Worm (Caenorhabditis elegans) whole organism, young adult: ENCODE results near the gene C36E8.6.

ENCODE experiments used
- C06A6.2 ChIP-seq: fragments of 200-800 bp; sonication (Bioruptor generic); conservative IDR thresholded peaks from 2 replicates; pipeline ENCODE4 v1.3.6; 2022; ENCODE audit warnings: missing genetic modification characterization, missing compliant biosample characterization
- D2030.7 ChIP-seq: fragments of 200-800 bp; sonication (Bioruptor generic); IDR thresholded peaks from 2 replicates; pipeline ENCODE4 v1.3.6; 2022; ENCODE audit warnings: missing genetic modification reagents, missing genetic modification characterization, missing compliant biosample characterization
- F33H1.4 ChIP-seq: fragments of 200-800 bp; sonication (Bioruptor generic); IDR thresholded peaks from 2 replicates; pipeline ENCODE4 v1.3.6; 2022; ENCODE audit warnings: missing genetic modification reagents, missing genetic modification characterization, missing compliant biosample characterization
- F49E8.2 ChIP-seq: sonication (generic microtip); optimal IDR thresholded peaks from 3 replicates; lab custom pipeline; 2017; ENCODE audit warnings: missing genetic modification characterization, mild to moderate bottlenecking, missing compliant biosample characterization, antibody characterized with exemption, moderate library complexity; ENCODE audit not compliant: insufficient read depth
- F55B11.4 ChIP-seq: sonication (generic microtip); optimal IDR thresholded peaks from 2 replicates; lab custom pipeline; 2016; ENCODE audit warnings: missing compliant biosample characterization, missing genetic modification characterization, borderline replicate concordance; ENCODE audit not compliant: insufficient read depth
- F57A8.1 ChIP-seq: fragments of 200-800 bp; sonication (Bioruptor generic); optimal IDR thresholded peaks from 2 replicates; lab custom pipeline; 2018; ENCODE audit warnings: mild to moderate bottlenecking, missing genetic modification characterization, moderate library complexity, missing compliant biosample characterization
- K11D2.4 ChIP-seq: fragments of 200-800 bp; sonication (Bioruptor generic); IDR thresholded peaks from 2 replicates; pipeline ENCODE4 v1.3.6; 2022; ENCODE audit warnings: missing genetic modification reagents, missing genetic modification characterization, missing compliant biosample characterization
- T26A5.8 ChIP-seq: sonication (generic microtip); optimal IDR thresholded peaks from 2 replicates; lab custom pipeline; 2016; ENCODE audit warnings: missing genetic modification characterization, missing compliant biosample characterization
- ZK185.1 ChIP-seq: sonication (generic microtip); optimal IDR thresholded peaks from 2 replicates; lab custom pipeline; 2016; ENCODE audit warnings: mild to moderate bottlenecking, missing genetic modification characterization, missing compliant biosample characterization; ENCODE audit not compliant: poor library complexity, severe bottlenecking
- ama-1 ChIP-seq, 3 experiments: fragments of 150-350 bp in 1 of 3; sonication (generic microtip) in 2 of 3; optimal IDR thresholded peaks; 2 replicates each; lab custom pipeline; 2014 to 2018; ENCODE audit warnings: missing biosample characterization in 2 of 3, missing genetic modification characterization in 2 of 3, missing genetic modification reagents in 2 of 3
- aptf-3 ChIP-seq: fragments of 200-800 bp; sonication (Bioruptor generic); IDR thresholded peaks from 2 replicates; pipeline ENCODE4 v1.3.6; 2022; ENCODE audit warnings: missing genetic modification characterization, missing compliant biosample characterization
- attf-3 ChIP-seq: fragments of 200-800 bp; sonication (Bioruptor generic); conservative IDR thresholded peaks from 2 replicates; pipeline ENCODE4 v1.3.6; 2022; ENCODE audit warnings: missing genetic modification reagents, missing genetic modification characterization, missing compliant biosample characterization
- attf-5 ChIP-seq: fragments of 200-800 bp; sonication (Bioruptor generic); optimal IDR thresholded peaks from 2 replicates; lab custom pipeline; 2018; ENCODE audit warnings: mild to moderate bottlenecking, missing genetic modification characterization, missing compliant biosample characterization
- ccch-3 ChIP-seq: fragments of 200-800 bp; sonication (Bioruptor generic); optimal IDR thresholded peaks from 2 replicates; lab custom pipeline; 2018; ENCODE audit warnings: mild to moderate bottlenecking, missing genetic modification characterization, missing compliant biosample characterization
- ceh-58 ChIP-seq: fragments of 200-800 bp; sonication (Bioruptor generic); IDR thresholded peaks from 2 replicates; pipeline ENCODE4 v1.3.6; 2022; ENCODE audit warnings: missing genetic modification characterization, missing compliant biosample characterization
- ceh-79 ChIP-seq: sonication (generic microtip); optimal IDR thresholded peaks from 2 replicates; lab custom pipeline; 2017; ENCODE audit warnings: mild to moderate bottlenecking, missing genetic modification characterization, missing compliant biosample characterization
- chd-7 ChIP-seq: sonication (generic microtip); optimal IDR thresholded peaks from 2 replicates; lab custom pipeline; 2016; ENCODE audit warnings: mild to moderate bottlenecking, missing genetic modification characterization, moderate library complexity, missing compliant biosample characterization
- dox-1 ChIP-seq: fragments of 200-800 bp; sonication (Bioruptor generic); IDR thresholded peaks from 2 replicates; pipeline ENCODE4 v1.3.6; 2022; ENCODE audit warnings: missing genetic modification reagents, missing genetic modification characterization, missing compliant biosample characterization
- efl-1 ChIP-seq: fragments of 150-350 bp; optimal IDR thresholded peaks from 2 replicates; lab custom pipeline; 2014; ENCODE audit warnings: missing biosample characterization, missing genetic modification reagents, missing genetic modification characterization
- egl-44 ChIP-seq: fragments of 200-800 bp; sonication (Bioruptor generic); IDR thresholded peaks from 2 replicates; pipeline ENCODE4 v1.3.6; 2022; ENCODE audit warnings: missing genetic modification reagents, missing genetic modification characterization, missing compliant biosample characterization
- ets-4 ChIP-seq: fragments of 200-800 bp; sonication (Bioruptor generic); optimal IDR thresholded peaks from 2 replicates; lab custom pipeline; 2018; ENCODE audit warnings: mild to moderate bottlenecking, missing genetic modification characterization, missing compliant biosample characterization
- him-1 ChIP-seq: sonication (generic microtip); optimal IDR thresholded peaks from 2 replicates; lab custom pipeline; 2016; ENCODE audit warnings: missing genotype, missing genetic modification reagents, missing genetic modification characterization, missing compliant biosample characterization
- hlh-12 ChIP-seq: sonication (generic microtip); optimal IDR thresholded peaks from 2 replicates; lab custom pipeline; 2016; ENCODE audit warnings: missing genetic modification characterization, missing compliant biosample characterization
- hlh-26 ChIP-seq: fragments of 200-800 bp; sonication (Bioruptor generic); conservative IDR thresholded peaks from 2 replicates; pipeline ENCODE4 v1.3.6; 2022; ENCODE audit warnings: missing genetic modification reagents, missing genetic modification characterization, missing compliant biosample characterization
- hmg-1.2 ChIP-seq: fragments of 200-800 bp; sonication (Bioruptor generic); IDR thresholded peaks from 2 replicates; pipeline ENCODE4 v1.3.6; 2022; ENCODE audit warnings: missing genetic modification reagents, missing genetic modification characterization, missing compliant biosample characterization
- hrde-1 ChIP-seq: sonication (generic microtip); optimal IDR thresholded peaks from 2 replicates; lab custom pipeline; 2016; ENCODE audit warnings: missing genetic modification characterization, mild to moderate bottlenecking, missing compliant biosample characterization, moderate library complexity, missing genotype, missing genetic modification reagents, borderline replicate concordance
- hsf-1 ChIP-seq: fragments of 200-800 bp; sonication (Bioruptor generic); IDR thresholded peaks from 2 replicates; pipeline ENCODE4 v1.3.6; 2022; ENCODE audit warnings: missing genetic modification reagents, missing genetic modification characterization, missing compliant biosample characterization
- let-607 ChIP-seq, 2 experiments: fragments of 200-800 bp in 1 of 2; sonication (Bioruptor generic) in 1 of 2; sonication (generic microtip) in 1 of 2; optimal IDR thresholded peaks; 2 replicates each; lab custom pipeline; 2016 to 2018; ENCODE audit warnings: mild to moderate bottlenecking in 2 of 2, missing compliant biosample characterization in 2 of 2, missing genetic modification characterization in 2 of 2, moderate library complexity in 2 of 2, missing genotype in 1 of 2
- lin-40 ChIP-seq: sonication (generic microtip); optimal IDR thresholded peaks from 2 replicates; lab custom pipeline; 2016; ENCODE audit warnings: missing genetic modification characterization, mild to moderate bottlenecking, missing compliant biosample characterization, missing genotype, missing genetic modification reagents
- lsy-27 ChIP-seq: sonication (generic microtip); optimal IDR thresholded peaks from 2 replicates; lab custom pipeline; 2017; ENCODE audit warnings: missing genetic modification characterization, mild to moderate bottlenecking, missing compliant biosample characterization, antibody characterized with exemption, missing genotype, borderline replicate concordance; ENCODE audit not compliant: insufficient read depth
- nfya-1 ChIP-seq: sonication (generic microtip); optimal IDR thresholded peaks from 2 replicates; lab custom pipeline; 2017; ENCODE audit warnings: antibody characterized with exemption, missing compliant biosample characterization, missing genetic modification characterization, borderline replicate concordance; ENCODE audit not compliant: insufficient read depth
- nfya-2 ChIP-seq: fragments of 200-800 bp; sonication (Bioruptor generic); IDR thresholded peaks from 2 replicates; pipeline ENCODE4 v1.3.6; 2022; ENCODE audit warnings: missing genetic modification reagents, missing genetic modification characterization, missing compliant biosample characterization
- nfyb-1 ChIP-seq: fragments of 200-800 bp; sonication (Bioruptor generic); IDR thresholded peaks from 2 replicates; pipeline ENCODE4 v1.3.6; 2022; ENCODE audit warnings: missing genetic modification reagents, missing genetic modification characterization, missing compliant biosample characterization
- nhr-120 ChIP-seq: fragments of 200-800 bp; sonication (Bioruptor generic); IDR thresholded peaks from 2 replicates; pipeline ENCODE4 v1.3.6; 2022; ENCODE audit warnings: missing genetic modification characterization, missing compliant biosample characterization
- nhr-179 ChIP-seq: sonication (generic microtip); optimal IDR thresholded peaks from 2 replicates; lab custom pipeline; 2016; ENCODE audit warnings: mild to moderate bottlenecking, missing genetic modification characterization, missing compliant biosample characterization
- nhr-27 ChIP-seq: fragments of 200-800 bp; sonication (Bioruptor generic); optimal IDR thresholded peaks from 2 replicates; lab custom pipeline; 2018; ENCODE audit warnings: mild to moderate bottlenecking, missing genetic modification characterization, moderate library complexity, missing compliant biosample characterization
- nhr-90 ChIP-seq: sonication (generic microtip); optimal IDR thresholded peaks from 2 replicates; lab custom pipeline; 2016; ENCODE audit warnings: missing genotype, mild to moderate bottlenecking, missing genetic modification characterization, missing compliant biosample characterization
- pha-4 ChIP-seq: fragments of 150-350 bp; sonication (generic microtip); optimal IDR thresholded peaks from 2 replicates; lab custom pipeline; 2014; ENCODE audit warnings: missing biosample characterization, missing genetic modification reagents, missing genetic modification characterization
- snpc-1.1 ChIP-seq: sonication (generic microtip); optimal IDR thresholded peaks from 2 replicates; lab custom pipeline; 2017; ENCODE audit warnings: missing genetic modification characterization, mild to moderate bottlenecking, missing compliant biosample characterization, antibody characterized with exemption, moderate library complexity, missing genotype, missing genetic modification reagents; ENCODE audit not compliant: insufficient read depth
- tlf-1 ChIP-seq: fragments of 200-800 bp; sonication (Bioruptor generic); optimal IDR thresholded peaks from 2 replicates; lab custom pipeline; 2018; ENCODE audit warnings: mild to moderate bottlenecking, missing genetic modification characterization, missing compliant biosample characterization
- unc-62 ChIP-seq: fragments of 150-350 bp; optimal IDR thresholded peaks from 2 replicates; lab custom pipeline; 2014; ENCODE audit warnings: missing biosample characterization, missing genetic modification reagents, missing genetic modification characterization
- zfh-2 ChIP-seq: fragments of 200-800 bp; sonication (Bioruptor generic); conservative IDR thresholded peaks from 2 replicates; pipeline ENCODE4 v1.3.6; 2022; ENCODE audit warnings: missing genetic modification reagents, missing genetic modification characterization, missing compliant biosample characterization
- zim-3 ChIP-seq: sonication (generic microtip); optimal IDR thresholded peaks from 2 replicates; lab custom pipeline; 2017; ENCODE audit warnings: mild to moderate bottlenecking, missing genetic modification characterization, moderate library complexity, missing compliant biosample characterization
- ztf-18 ChIP-seq: sonication (generic microtip); optimal IDR thresholded peaks from 2 replicates; lab custom pipeline; 2016; ENCODE audit warnings: missing genotype, mild to moderate bottlenecking, missing genetic modification characterization, missing compliant biosample characterization
- ztf-25 ChIP-seq: fragments of 200-800 bp; sonication (Bioruptor generic); IDR thresholded peaks from 2 replicates; pipeline ENCODE4 v1.3.6; 2022; ENCODE audit warnings: missing genetic modification reagents, missing genetic modification characterization, missing compliant biosample characterization
- ztf-26 ChIP-seq: sonication (generic microtip); optimal IDR thresholded peaks from 2 replicates; lab custom pipeline; 2017; ENCODE audit warnings: missing genetic modification characterization, missing compliant biosample characterization
- ztf-3 ChIP-seq: fragments of 200-800 bp; sonication (Bioruptor generic); optimal IDR thresholded peaks from 2 replicates; lab custom pipeline; 2018; ENCODE audit warnings: mild to moderate bottlenecking, missing genetic modification characterization, missing compliant biosample characterization

The C36E8.6 gene

DNA sequence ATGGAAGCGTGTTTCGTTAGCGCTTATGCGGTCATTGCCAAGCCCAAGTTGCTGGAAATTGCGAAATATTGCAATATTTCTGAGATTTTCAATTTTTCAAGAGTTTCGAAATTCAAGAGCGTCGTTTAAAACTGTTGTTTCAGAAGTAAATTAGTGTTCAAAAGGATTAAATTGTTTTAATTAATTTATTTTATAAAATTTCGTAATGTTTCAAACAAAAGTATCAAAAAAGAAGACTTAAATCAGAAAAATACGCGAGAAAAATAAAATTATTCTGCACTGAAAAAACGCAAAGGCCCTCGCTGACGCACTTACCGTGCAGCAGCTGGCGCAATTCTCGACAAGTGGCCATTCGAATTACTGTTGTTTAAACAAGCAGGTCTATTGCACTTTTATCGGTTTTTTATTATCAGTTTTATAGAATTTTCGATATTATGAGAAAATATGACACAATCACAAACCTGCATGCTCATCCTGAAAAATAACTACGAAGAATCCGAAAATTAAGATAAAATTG is 16.3 kb downstream of the C36E8.6 start, which contains the start of gene tif-1A (continued):
- no peak for TF ChIP-seq ama-1 (optimal IDR thresholded peaks at IDR 0.05; lab: Kevin White, UChicago)
- no peak for TF ChIP-seq ama-1 (GFP tag; optimal IDR thresholded peaks at IDR 0.05; lab: Kevin White, UChicago)
- peak; percentile 59 for TF ChIP-seq F33H1.4
- peak; percentile 35 for TF ChIP-seq F49E8.2 (tag; lab: Kevin White, UChicago)
- TF ChIP-seq aptf-3, result no peak
- no peak for TF ChIP-seq ceh-79 (tag; lab: Kevin White, UChicago)
- no peak for TF ChIP-seq nhr-120
- TF ChIP-seq F55B11.4 (tag; lab: Kevin White, UChicago), result no peak
- no peak for TF ChIP-seq ets-4 (GFP tag; lab: Kevin White, UChicago)
- TF ChIP-seq lin-40 (tag; lab: Kevin White, UChicago), result peak; percentile 78
- TF ChIP-seq lsy-27 (tag; lab: Kevin White, UChicago), result no peak
- peak; percentile 97 for TF ChIP-seq ztf-18 (tag; lab: Kevin White, UChicago)
- TF ChIP-seq chd-7 (tag; lab: Kevin White, UChicago), result peak; percentile 14
- TF ChIP-seq T26A5.8, result no peak
- TF ChIP-seq hmg-1.2, result peak; percentile 51; the same call in 1 of the 2 replicates
- peak; percentile 50 for TF ChIP-seq nhr-90 (tag; lab: Kevin White, UChicago)
- TF ChIP-seq efl-1, result peak; percentile 28
- peak; percentile 25 for TF ChIP-seq ztf-26 (tag; lab: Kevin White, UChicago)
- no peak for TF ChIP-seq nhr-179
- no peak for TF ChIP-seq snpc-1.1
- TF ChIP-seq nfya-2 (GFP tag; lab: Robert Waterston, UW), result no peak
- no peak for TF ChIP-seq ceh-58 (GFP tag; lab: Robert Waterston, UW)
- TF ChIP-seq hlh-26 (GFP tag; lab: Robert Waterston, UW), result no peak
- no peak for TF ChIP-seq attf-3
- TF ChIP-seq ccch-3, result no peak
- no peak for TF ChIP-seq zim-3 (tag; lab: Kevin White, UChicago)
- no peak for TF ChIP-seq zfh-2 (GFP tag; lab: Robert Waterston, UW)
- TF ChIP-seq pha-4 (tag; lab: Kevin White, UChicago), result peak; percentile 56
- TF ChIP-seq attf-5 (GFP tag; lab: Kevin White, UChicago), result peak; percentile 88
- TF ChIP-seq ztf-25 (GFP tag; lab: Robert Waterston, UW), result no peak
- TF ChIP-seq F57A8.1 (GFP tag; lab: Kevin White, UChicago), result no peak
- TF ChIP-seq hlh-12 (tag; lab: Kevin White, UChicago), result no peak
- peak; percentile 85 for TF ChIP-seq nfyb-1
- TF ChIP-seq ZK185.1 (tag; lab: Kevin White, UChicago), result peak; percentile 66
- TF ChIP-seq D2030.7, result peak; percentile 65
- no peak for TF ChIP-seq egl-44 (GFP tag; lab: Robert Waterston, UW)
- TF ChIP-seq ztf-3, result no peak
- TF ChIP-seq hsf-1, result peak; percentile 70
- no peak for TF ChIP-seq nfya-1 (tag; lab: Kevin White, UChicago)
- peak; percentile 4 for TF ChIP-seq unc-62
- peak; percentile 58; the same call in 1 of the 2 replicates for TF ChIP-seq K11D2.4 (GFP tag; lab: Robert Waterston, UW)
- peak in 1 of 2 experiments; percentile 66 for TF ChIP-seq let-607 (tag; optimal IDR thresholded peaks at IDR 0.05; lab: Kevin White, UChicago)
- TF ChIP-seq C06A6.2 (GFP tag; lab: Robert Waterston, UW), result no peak
- TF ChIP-seq tlf-1 (GFP tag; lab: Kevin White, UChicago), result peak; percentile 63
- TF ChIP-seq nhr-27, result no peak
- TF ChIP-seq hrde-1 (tag; lab: Kevin White, UChicago), result no peak
- peak; percentile 43 for TF ChIP-seq him-1 (tag; lab: Kevin White, UChicago)
- TF ChIP-seq dox-1, result peak; percentile 91
